Fruit fly (Drosophila melanogaster) whole organism, embryonic: ENCODE measurements around the gene Dpy-30L1.

ENCODE experiments used
- B-H1 ChIP-seq: fragments of 200-800 bp; sonication (Bioruptor generic); IDR thresholded peaks from 3 replicates; pipeline ENCODE4 v1.3.6; 2022; ENCODE audit warnings: missing biosample characterization, missing genetic modification characterization
- Bdp1 ChIP-seq: fragments of 200-800 bp; sonication (Bioruptor generic); optimal IDR thresholded peaks from 3 replicates; lab custom pipeline; 2016; ENCODE audit warnings: missing biosample characterization, missing genetic modification characterization
- Blimp-1 ChIP-seq: fragments of 200-800 bp; sonication (Bioruptor generic); optimal IDR thresholded peaks from 3 replicates; lab custom pipeline; 2018; ENCODE audit warnings: missing biosample characterization, missing genetic modification characterization, mild to moderate bottlenecking, moderate library complexity, missing genetic modification reagents
- BtbVII ChIP-seq: fragments of 200-800 bp; sonication (Bioruptor generic); optimal IDR thresholded peaks from 3 replicates; lab custom pipeline; 2017; ENCODE audit warnings: missing biosample characterization, mild to moderate bottlenecking, missing genetic modification characterization
- Bteb2 ChIP-seq: fragments of 200-800 bp; sonication (Bioruptor generic); optimal IDR thresholded peaks from 2 replicates; lab custom pipeline; 2016; ENCODE audit warnings: missing biosample characterization, missing genetic modification characterization
- CG10979 ChIP-seq: fragments of 200-800 bp; sonication (Bioruptor generic); optimal IDR thresholded peaks from 2 replicates; lab custom pipeline; 2018; ENCODE audit warnings: missing biosample characterization, mild to moderate bottlenecking, missing genetic modification characterization, moderate library complexity
- CG11723 ChIP-seq: fragments of 200-800 bp; sonication (Bioruptor generic); optimal IDR thresholded peaks from 2 replicates; lab custom pipeline; 2017; ENCODE audit warnings: missing biosample characterization, mild to moderate bottlenecking, missing genetic modification characterization
- CG1233 ChIP-seq: fragments of 200-800 bp; sonication (Bioruptor generic); optimal IDR thresholded peaks from 4 replicates; lab custom pipeline; 2018; ENCODE audit warnings: missing biosample characterization, mild to moderate bottlenecking, missing genetic modification characterization
- CG14667 ChIP-seq: fragments of 200-800 bp; sonication (Bioruptor generic); IDR thresholded peaks from 2 replicates; pipeline ENCODE4 v1.3.6; 2022; ENCODE audit warnings: missing biosample characterization, missing genetic modification characterization
- CG14965 ChIP-seq: fragments of 200-800 bp; sonication (Bioruptor generic); optimal IDR thresholded peaks from 2 replicates; lab custom pipeline; 2016; ENCODE audit warnings: missing biosample characterization, missing genetic modification characterization, borderline replicate concordance
- CG1602 ChIP-seq: fragments of 200-800 bp; sonication (Bioruptor generic); optimal IDR thresholded peaks from 3 replicates; lab custom pipeline; 2016; ENCODE audit warnings: missing biosample characterization, missing genetic modification characterization
- CG16779 ChIP-seq: fragments of 200-800 bp; sonication (Bioruptor generic); IDR thresholded peaks from 2 replicates; pipeline ENCODE4 v1.3.6; 2022; ENCODE audit warnings: missing biosample characterization, missing genetic modification characterization
- CG16815 ChIP-seq: fragments of 200-800 bp; sonication (Bioruptor generic); optimal IDR thresholded peaks from 3 replicates; lab custom pipeline; 2017; ENCODE audit warnings: missing biosample characterization, mild to moderate bottlenecking, missing genetic modification characterization
- CG17359 ChIP-seq: fragments of 200-800 bp; sonication (Bioruptor generic); optimal IDR thresholded peaks from 3 replicates; lab custom pipeline; 2018; ENCODE audit warnings: missing biosample characterization, mild to moderate bottlenecking, missing genetic modification characterization, moderate library complexity
- CG1792 ChIP-seq: fragments of 200-800 bp; sonication (Bioruptor generic); optimal IDR thresholded peaks from 2 replicates; lab custom pipeline; 2016; ENCODE audit warnings: missing biosample characterization, missing genetic modification characterization
- CG18476 ChIP-seq: fragments of 200-800 bp; sonication (Bioruptor generic); optimal IDR thresholded peaks from 2 replicates; lab custom pipeline; 2016; ENCODE audit warnings: missing biosample characterization, mild to moderate bottlenecking, missing genetic modification characterization
- CG30020 ChIP-seq: fragments of 200-800 bp; optimal IDR thresholded peaks from 2 replicates; lab custom pipeline; 2019; ENCODE audit warnings: missing biosample characterization, mild to moderate bottlenecking, missing genetic modification characterization, moderate library complexity
- CG31388 ChIP-seq: fragments of 200-800 bp; sonication (Bioruptor generic); optimal IDR thresholded peaks from 2 replicates; lab custom pipeline; 2016; ENCODE audit warnings: missing biosample characterization, missing genetic modification characterization
- CG5180 ChIP-seq: fragments of 200-800 bp; sonication (Bioruptor generic); optimal IDR thresholded peaks from 3 replicates; lab custom pipeline; 2017; ENCODE audit warnings: missing biosample characterization, missing genetic modification characterization, mild to moderate bottlenecking, moderate library complexity, missing genetic modification reagents
- CG7271 ChIP-seq: fragments of 200-800 bp; sonication (Bioruptor generic); optimal IDR thresholded peaks from 2 replicates; lab custom pipeline; 2018; ENCODE audit warnings: missing biosample characterization, mild to moderate bottlenecking, missing genetic modification characterization, moderate library complexity
- CG7786 ChIP-seq: fragments of 200-800 bp; sonication (Bioruptor generic); optimal IDR thresholded peaks from 2 replicates; lab custom pipeline; 2016; ENCODE audit warnings: missing biosample characterization, missing genetic modification characterization
- Drgx ChIP-seq: fragments of 200-800 bp; sonication (Bioruptor generic); IDR thresholded peaks from 2 replicates; pipeline ENCODE4 v1.3.6; 2022; ENCODE audit warnings: missing biosample characterization, missing genetic modification characterization
- E2f1 ChIP-seq: fragments of 200-800 bp; sonication (Bioruptor generic); IDR thresholded peaks from 2 replicates; pipeline ENCODE4 v1.3.6; 2022; ENCODE audit warnings: missing biosample characterization, missing genetic modification characterization
- Ets97D ChIP-seq: fragments of 200-800 bp; sonication (Bioruptor generic); optimal IDR thresholded peaks from 3 replicates; lab custom pipeline; 2016; ENCODE audit warnings: missing biosample characterization, missing genetic modification characterization
- Gsc ChIP-seq: fragments of 200-800 bp; sonication (Bioruptor generic); IDR thresholded peaks from 2 replicates; pipeline ENCODE4 v1.3.6; 2022; ENCODE audit warnings: missing biosample characterization, missing genetic modification characterization
- HLH3B ChIP-seq: fragments of 200-800 bp; sonication (Bioruptor generic); IDR thresholded peaks from 2 replicates; pipeline ENCODE4 v1.3.6; 2022; ENCODE audit warnings: missing biosample characterization, missing genetic modification characterization
- Hr3 ChIP-seq: fragments of 200-800 bp; sonication (Bioruptor generic); optimal IDR thresholded peaks from 3 replicates; lab custom pipeline; 2016; ENCODE audit warnings: missing biosample characterization, missing genetic modification characterization
- MESR4 ChIP-seq: fragments of 200-800 bp; sonication (Bioruptor generic); optimal IDR thresholded peaks from 2 replicates; lab custom pipeline; 2018; ENCODE audit warnings: missing biosample characterization, mild to moderate bottlenecking, missing genetic modification characterization, moderate library complexity
- Max ChIP-seq: fragments of 200-800 bp; sonication (Bioruptor generic); optimal IDR thresholded peaks from 2 replicates; lab custom pipeline; 2016; ENCODE audit warnings: missing biosample characterization, mild to moderate bottlenecking, missing genetic modification characterization
- Opbp ChIP-seq: fragments of 200-800 bp; sonication (Bioruptor generic); IDR thresholded peaks from 3 replicates; pipeline ENCODE4 v1.3.6; 2022; ENCODE audit warnings: missing biosample characterization, missing genetic modification characterization; ENCODE audit not compliant: partially characterized antibody
- Sox100B ChIP-seq: fragments of 200-800 bp; sonication (Bioruptor generic); optimal IDR thresholded peaks from 3 replicates; lab custom pipeline; 2018; ENCODE audit warnings: missing biosample characterization, mild to moderate bottlenecking, missing genetic modification characterization
- Spps ChIP-seq: fragments of 200-800 bp; sonication (Bioruptor generic); optimal IDR thresholded peaks from 2 replicates; lab custom pipeline; 2018; ENCODE audit warnings: missing biosample characterization, mild to moderate bottlenecking, missing genetic modification characterization
- ash1 ChIP-seq: fragments of 200-800 bp; sonication (Bioruptor generic); optimal IDR thresholded peaks from 2 replicates; lab custom pipeline; 2018; ENCODE audit warnings: missing biosample characterization, mild to moderate bottlenecking, missing genetic modification characterization
- cas ChIP-seq: fragments of 200-800 bp; sonication (Bioruptor generic); IDR thresholded peaks from 2 replicates; pipeline ENCODE4 v1.3.6; 2022; ENCODE audit warnings: missing biosample characterization, missing genetic modification characterization
- cato ChIP-seq: fragments of 200-800 bp; sonication (Bioruptor generic); optimal IDR thresholded peaks from 2 replicates; lab custom pipeline; 2016; ENCODE audit warnings: missing biosample characterization, missing genetic modification characterization, borderline replicate concordance
- caup ChIP-seq: fragments of 200-800 bp; sonication (Bioruptor generic); optimal IDR thresholded peaks from 3 replicates; lab custom pipeline; 2017; ENCODE audit warnings: missing biosample characterization, mild to moderate bottlenecking, missing genetic modification characterization, moderate library complexity; ENCODE audit not compliant: severe bottlenecking
- gro ChIP-seq: fragments of 200-800 bp; sonication (Bioruptor generic); optimal IDR thresholded peaks from 2 replicates; lab custom pipeline; 2016; ENCODE audit warnings: missing biosample characterization, missing genetic modification characterization
- kay ChIP-seq: fragments of 200-800 bp; sonication (Bioruptor generic); optimal IDR thresholded peaks from 2 replicates; lab custom pipeline; 2016; ENCODE audit warnings: missing biosample characterization, missing genetic modification characterization
- maf-S ChIP-seq: fragments of 200-800 bp; sonication (Bioruptor generic); optimal IDR thresholded peaks from 2 replicates; lab custom pipeline; 2016; ENCODE audit warnings: missing biosample characterization, missing genetic modification characterization
- nau ChIP-seq: fragments of 200-800 bp; sonication (Bioruptor generic); optimal IDR thresholded peaks from 3 replicates; lab custom pipeline; 2017; ENCODE audit warnings: missing biosample characterization, mild to moderate bottlenecking, missing genetic modification characterization, missing genetic modification reagents
- nerfin-2 ChIP-seq: fragments of 200-800 bp; sonication (Bioruptor generic); IDR thresholded peaks from 2 replicates; pipeline ENCODE4 v1.3.6; 2022; ENCODE audit warnings: missing biosample characterization, missing genetic modification characterization; ENCODE audit not compliant: partially characterized antibody
- otp ChIP-seq: fragments of 200-800 bp; sonication (Bioruptor generic); IDR thresholded peaks from 3 replicates; pipeline ENCODE4, ENCODE4 v1.3.6; 2022; ENCODE audit warnings: missing biosample characterization, missing genetic modification characterization
- pho ChIP-seq: fragments of 200-800 bp; sonication (Bioruptor generic); optimal IDR thresholded peaks from 2 replicates; lab custom pipeline; 2016; ENCODE audit warnings: missing biosample characterization, missing genetic modification characterization
- psq ChIP-seq: fragments of 200-800 bp; sonication (Bioruptor generic); optimal IDR thresholded peaks from 2 replicates; lab custom pipeline; 2017; ENCODE audit warnings: missing biosample characterization, missing genetic modification characterization
- ro ChIP-seq: fragments of 200-800 bp; sonication (Bioruptor generic); IDR thresholded peaks from 2 replicates; pipeline ENCODE4 v1.3.6; 2022; ENCODE audit warnings: missing biosample characterization, missing genetic modification characterization
- row ChIP-seq: fragments of 200-800 bp; sonication (Bioruptor generic); IDR thresholded peaks from 3 replicates; pipeline ENCODE4 v1.3.6; 2022; ENCODE audit warnings: missing biosample characterization, missing genetic modification characterization
- so ChIP-seq: fragments of 200-800 bp; sonication (Bioruptor generic); IDR thresholded peaks from 3 replicates; pipeline ENCODE4 v1.3.6; 2022; ENCODE audit warnings: missing biosample characterization, missing genetic modification characterization
- sob ChIP-seq: fragments of 200-800 bp; sonication (Bioruptor generic); IDR thresholded peaks from 2 replicates; pipeline ENCODE4 v1.3.6; 2022; ENCODE audit warnings: missing biosample characterization, missing genetic modification characterization
- sqz ChIP-seq: fragments of 200-800 bp; sonication (Bioruptor generic); optimal IDR thresholded peaks from 3 replicates; lab custom pipeline; 2018; ENCODE audit warnings: missing biosample characterization, mild to moderate bottlenecking, missing genetic modification characterization
- stwl ChIP-seq: fragments of 200-800 bp; sonication (Bioruptor generic); optimal IDR thresholded peaks from 3 replicates; lab custom pipeline; 2018; ENCODE audit warnings: missing biosample characterization, mild to moderate bottlenecking, missing genetic modification characterization, moderate library complexity
- tgo ChIP-seq: fragments of 200-800 bp; sonication (Bioruptor generic); IDR thresholded peaks from 3 replicates; pipeline ENCODE4 v1.3.6; 2022; ENCODE audit warnings: missing biosample characterization, missing genetic modification characterization
- wek ChIP-seq: fragments of 200-800 bp; sonication (Bioruptor generic); optimal IDR thresholded peaks from 3 replicates; lab custom pipeline; 2018; ENCODE audit warnings: missing biosample characterization, mild to moderate bottlenecking, missing genetic modification characterization, moderate library complexity

Dpy-30L1 gene

DNA sequence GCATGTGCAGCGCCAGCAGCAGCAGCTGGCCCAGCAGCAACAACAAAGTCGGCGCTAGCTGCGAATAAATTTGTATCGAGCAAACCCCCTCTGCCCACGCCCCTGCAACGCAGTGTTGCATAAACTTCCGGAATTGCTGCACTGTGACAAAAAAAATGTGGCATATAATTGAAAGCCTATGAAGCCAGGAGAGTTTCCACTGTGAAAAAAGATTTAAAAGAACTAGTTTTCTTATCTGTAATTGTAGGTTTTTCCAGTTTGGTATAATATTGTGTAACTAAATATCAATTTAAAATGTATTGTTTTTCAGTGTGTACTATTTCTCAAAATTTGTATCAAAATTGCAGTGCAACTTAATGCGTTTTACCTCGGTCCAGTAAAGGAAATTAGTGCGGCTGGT lies 15.8 kb downstream of the Dpy-30L1 start (continued):
- TF ChIP-seq CG11723 (GFP tag; lab: Kevin White, UChicago) (no peak), otp (GFP tag; lab: Robert Waterston, UW) (no peak), CG1233 (GFP tag; lab: Kevin White, UChicago) (no peak), wek (no peak), nau (no peak), sob (no peak), CG18476 (GFP tag; lab: Kevin White, UChicago) (no peak), CG17359 (tag; lab: Kevin White, UChicago) (peak; percentile 40), kay (no peak), CG14667 (GFP tag; lab: Robert Waterston, UW) (0 out of 2 replicates have a peak, but pooled peaks have one; percentile 5), CG14965 (no peak), gro (GFP tag; lab: Kevin White, UChicago) (no peak), caup (GFP tag; lab: Kevin White, UChicago) (no peak), Ets97D (no peak), CG7786 (GFP tag; lab: Kevin White, UChicago) (no peak), B-H1 (GFP tag; lab: Robert Waterston, UW) (no peak), CG16815 (GFP tag; lab: Kevin White, UChicago) (no peak), Sox100B (GFP tag; lab: Kevin White, UChicago) (no peak), cas (GFP tag; lab: Robert Waterston, UW) (no peak), Blimp-1 (peak; percentile 26), CG5180 (GFP tag; lab: Kevin White, UChicago) (peak; percentile 78), Bdp1 (GFP tag; lab: Kevin White, UChicago) (no peak), Opbp (GFP tag; lab: Robert Waterston, UW) (no peak), tgo (GFP tag; lab: Robert Waterston, UW) (no peak), Bteb2 (GFP tag; lab: Kevin White, UChicago) (no peak), Hr3 (no peak), CG7271 (tag; lab: Kevin White, UChicago) (no peak), CG1602 (no peak), maf-S (no peak), BtbVII (GFP tag; lab: Kevin White, UChicago) (no peak), psq (GFP tag; lab: Kevin White, UChicago) (no peak), so (GFP tag; lab: Robert Waterston, UW) (no peak), cato (no peak), nerfin-2 (no peak), HLH3B (GFP tag; lab: Robert Waterston, UW) (no peak), MESR4 (GFP tag; lab: Kevin White, UChicago) (no peak), Gsc (GFP tag; lab: Robert Waterston, UW) (no peak), CG10979 (tag; lab: Kevin White, UChicago) (peak; percentile 16), CG16779 (GFP tag; lab: Robert Waterston, UW) (no peak), Max (GFP tag; lab: Kevin White, UChicago) (no peak), ash1 (GFP tag; lab: Kevin White, UChicago) (no peak), CG31388 (GFP tag; lab: Kevin White, UChicago) (no peak), CG30020 (tag; lab: Kevin White, UChicago) (no peak), CG1792 (GFP tag; lab: Kevin White, UChicago) (no peak), E2f1 (GFP tag; lab: Robert Waterston, UW) (no peak), pho (no peak), row (GFP tag; lab: Robert Waterston, UW) (0 out of 3 replicates have a peak, but pooled peaks have one; percentile 14), ro (no peak), sqz (GFP tag; lab: Kevin White, UChicago) (no peak), Drgx (GFP tag; lab: Robert Waterston, UW) (peak; percentile 61; the same call in 1 of the 2 replicates), stwl (tag; lab: Kevin White, UChicago) (no peak), Spps (no peak)
